Fruit fly (Drosophila melanogaster): ENCODE measurements around the gene Ptpa.
A peak's percentile ranks its signal among the peaks of the same experiment; 100 is the strongest.

The Ptpa gene

DNA sequence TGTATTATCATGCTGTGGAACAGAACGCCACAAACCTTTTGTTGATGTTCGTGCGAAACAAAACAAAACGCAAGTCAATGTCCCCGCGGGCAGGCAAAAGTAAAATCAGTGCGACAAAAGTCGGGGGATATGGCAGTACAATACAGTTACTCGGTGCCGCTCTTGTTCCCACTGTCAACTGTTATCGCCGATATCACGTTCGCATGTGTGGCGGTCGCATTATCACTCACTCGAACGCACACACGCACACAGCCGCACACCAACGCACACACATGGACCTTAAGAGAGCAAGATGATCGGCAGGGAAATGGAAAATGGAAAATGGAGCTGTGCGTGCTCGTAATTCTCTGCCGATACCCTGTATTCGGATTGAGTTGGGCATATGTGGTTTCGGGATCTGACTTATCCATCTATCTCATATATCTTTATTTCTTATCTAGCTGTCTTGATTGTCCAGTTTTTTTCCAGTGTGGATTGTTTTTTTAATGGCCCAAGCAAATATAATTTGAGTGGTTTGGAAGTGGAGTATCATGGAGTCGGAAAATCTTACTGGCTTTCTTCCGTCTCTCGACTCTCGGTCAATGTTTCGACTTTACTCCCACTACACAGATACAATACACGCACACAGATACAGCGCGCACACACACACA is 38.1 kb upstream of the Ptpa start (continued):
- TF ChIP-seq CG8290 (GFP tag; optimal IDR thresholded peaks at IDR 0.05): peak; percentile 72
- no peak for TF ChIP-seq CG8290 (tag; optimal IDR thresholded peaks at IDR 0.05)
- no peak for TF ChIP-seq fru (optimal IDR thresholded peaks at IDR 0.05)
- peak; percentile 14 for TF ChIP-seq CG5180 (GFP tag; optimal IDR thresholded peaks at IDR 0.05)
- peak; percentile 79 for TF ChIP-seq ttk (GFP tag; IDR thresholded peaks at IDR 0.05)
- TF ChIP-seq salm (tag; optimal IDR thresholded peaks at IDR 0.05): no peak
- no peak for TF ChIP-seq wek (GFP tag; optimal IDR thresholded peaks at IDR 0.05)
- peak; percentile 45 for TF ChIP-seq CHES-1-like (GFP tag; optimal IDR thresholded peaks at IDR 0.05)
- no peak for TF ChIP-seq Dll (GFP tag; IDR thresholded peaks at IDR 0.05; ENCODE audit: partially characterized antibody)
- peak; percentile 80 for TF ChIP-seq HLH3B (GFP tag; IDR thresholded peaks at IDR 0.05)
- peak; percentile 80 for TF ChIP-seq Xbp1 (GFP tag; optimal IDR thresholded peaks at IDR 0.05)
- TF ChIP-seq CG10979 (tag; optimal IDR thresholded peaks at IDR 0.05): peak; percentile 93
- peak; percentile 77 to 82 for TF ChIP-seq dpn (GFP tag; optimal IDR thresholded peaks at IDR 0.05)
- TF ChIP-seq gsb (GFP tag; IDR thresholded peaks at IDR 0.05): no peak
- peak; percentile 38 for TF ChIP-seq fu2 (GFP tag; optimal IDR thresholded peaks at IDR 0.05)
- no peak for TF ChIP-seq sc (optimal IDR thresholded peaks at IDR 0.05)
- peak; percentile 90 for TF ChIP-seq sc (GFP tag; optimal IDR thresholded peaks at IDR 0.05)
- TF ChIP-seq crol (GFP tag; IDR thresholded peaks at IDR 0.05): no peak
- TF ChIP-seq CG15601 (tag; optimal IDR thresholded peaks at IDR 0.05): peak; percentile 74
- no peak for TF ChIP-seq amos (GFP tag; IDR thresholded peaks at IDR 0.05; ENCODE audit: partially characterized antibody)
- no peak for TF ChIP-seq emc (GFP tag; optimal IDR thresholded peaks at IDR 0.05)
- peak; percentile 66 for TF ChIP-seq CG9437 (GFP tag; optimal IDR thresholded peaks at IDR 0.05)
- peak; percentile 88 for TF ChIP-seq slp2 (GFP tag; optimal IDR thresholded peaks at IDR 0.05)
- peak; percentile 62 for TF ChIP-seq CG11247 (GFP tag; IDR thresholded peaks at IDR 0.05)
- TF ChIP-seq mam (GFP tag; optimal IDR thresholded peaks at IDR 0.05): peak; percentile 73
- peak; percentile 30; the same call in 1 of the 2 replicates for TF ChIP-seq esg (GFP tag; conservative IDR thresholded peaks at IDR 0.05)
- no peak for TF ChIP-seq CG4328 (GFP tag; optimal IDR thresholded peaks at IDR 0.05)
- TF ChIP-seq CG12391 (tag; optimal IDR thresholded peaks at IDR 0.05): peak; percentile 88
- TF ChIP-seq Opbp (GFP tag; IDR thresholded peaks at IDR 0.05; ENCODE audit: partially characterized antibody): no peak
- TF ChIP-seq Hmr (GFP tag; optimal IDR thresholded peaks at IDR 0.05): peak; percentile 41
- TF ChIP-seq CG1529 (GFP tag; optimal IDR thresholded peaks at IDR 0.05): peak; percentile 86
- no peak for TF ChIP-seq nau (GFP tag; optimal IDR thresholded peaks at IDR 0.05)
- TF ChIP-seq Hr3 (GFP tag; optimal IDR thresholded peaks at IDR 0.05): peak; percentile 87
- TF ChIP-seq CG30020 (tag; optimal IDR thresholded peaks at IDR 0.05): no peak
- no peak for TF ChIP-seq CG34376 (GFP tag; optimal IDR thresholded peaks at IDR 0.05)
- peak; percentile 95 for TF ChIP-seq Med (GFP tag)
- peak; percentile 92 for TF ChIP-seq CG2712 (tag; optimal IDR thresholded peaks at IDR 0.05)
- TF ChIP-seq ab (GFP tag; optimal IDR thresholded peaks at IDR 0.05): peak; percentile 61
- TF ChIP-seq Dip3 (GFP tag; optimal IDR thresholded peaks at IDR 0.05): no peak
- TF ChIP-seq lov (optimal IDR thresholded peaks at IDR 0.05): no peak
- TF ChIP-seq lov (GFP tag; IDR thresholded peaks at IDR 0.05): peak; percentile 73; the same call in 1 of the 3 replicates
- peak; percentile 83 for TF ChIP-seq CG7839 (tag; optimal IDR thresholded peaks at IDR 0.05)
- TF ChIP-seq CG4730 (GFP tag; IDR thresholded peaks at IDR 0.05): peak; percentile 66; the same call in 1 of the 2 replicates
- peak; percentile 82; the same call in 2 of the 3 replicates for TF ChIP-seq CG34422 (GFP tag; IDR thresholded peaks at IDR 0.05)
- TF ChIP-seq CG16779 (GFP tag; IDR thresholded peaks at IDR 0.05): no peak
- TF ChIP-seq CG12942 (GFP tag; optimal IDR thresholded peaks at IDR 0.05): peak; percentile 74
- peak; percentile 68; the same call in 1 of the 3 replicates for TF ChIP-seq gce (GFP tag; IDR thresholded peaks at IDR 0.05)
- no peak for TF ChIP-seq sd (tag; optimal IDR thresholded peaks at IDR 0.05)
- TF ChIP-seq Ada2b (GFP tag; IDR thresholded peaks at IDR 0.05): peak; percentile 65
- no peak for TF ChIP-seq bbx (GFP tag; IDR thresholded peaks at IDR 0.05; ENCODE audit: partially characterized antibody)
- peak; percentile 33 for TF ChIP-seq CG15696 (tag; optimal IDR thresholded peaks at IDR 0.05)
